Worm (Caenorhabditis elegans): Measurements from ENCODE around the gene C36B7.2.

Gene C36B7.2

DNA sequence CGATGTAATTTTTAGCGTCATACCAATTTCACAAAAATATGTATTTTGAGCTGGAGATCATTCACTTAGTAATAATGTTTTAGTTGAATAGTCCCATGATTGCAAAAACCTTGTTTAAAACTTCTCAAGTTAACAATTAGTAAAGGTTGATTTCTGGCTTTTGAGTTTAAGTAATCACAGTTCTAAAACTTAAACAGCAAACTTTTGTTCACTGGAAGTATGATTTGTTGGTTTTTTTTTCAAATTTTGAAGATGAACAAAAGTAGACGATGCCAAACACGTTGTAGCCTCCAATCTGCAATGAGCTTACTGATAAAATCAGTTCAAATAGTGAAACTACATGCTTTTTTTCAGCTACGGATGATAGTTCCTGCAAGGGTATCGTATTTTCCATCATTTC, 6.4 kb downstream of the C36B7.2 start, which contains the start of gene C36B7.1:
TSS of gene C36B7.1 (plus strand) at position 301 of the 400 bp plus-strand sequence.
- TF ChIP-seq nhr-129 (tag; optimal IDR thresholded peaks at IDR 0.05): no peak
- no peak for TF ChIP-seq lsy-2 (tag; optimal IDR thresholded peaks at IDR 0.05)
- TF ChIP-seq elt-3 (tag; optimal IDR thresholded peaks at IDR 0.05): no peak
- no peak for TF ChIP-seq nhr-25 (tag; optimal IDR thresholded peaks at IDR 0.05)
- TF ChIP-seq Y55F3AM.14 (GFP tag; optimal IDR thresholded peaks at IDR 0.05): no peak

DNA sequence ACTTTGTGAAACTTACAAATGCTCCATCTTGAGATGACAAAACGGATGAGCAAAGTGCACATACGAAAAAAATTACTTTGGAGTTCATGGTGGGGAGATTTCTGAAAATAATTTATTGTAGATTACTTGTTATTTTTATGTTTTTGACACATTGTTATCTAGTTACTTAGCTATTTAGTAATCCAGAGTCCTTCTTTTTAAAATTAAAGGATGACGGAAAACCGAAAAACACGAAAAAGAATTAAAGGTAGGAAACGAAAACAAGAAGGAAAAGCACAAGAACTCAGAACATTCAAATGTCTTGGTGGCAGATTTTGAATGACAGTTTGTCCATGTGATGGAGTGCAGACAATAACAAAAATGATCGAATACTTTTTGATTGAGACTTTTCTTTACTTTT, 10.7 kb downstream of the C36B7.2 start, which contains the start of gene hen-1:
TSS of gene hen-1 (minus strand) at position 101 of the 400 bp plus-strand sequence.
- no peak for TF ChIP-seq mab-5 (tag; optimal IDR thresholded peaks at IDR 0.05)
- no peak for TF ChIP-seq nhr-237 (tag; optimal IDR thresholded peaks at IDR 0.05)
- no peak for TF ChIP-seq lin-11 (tag; optimal IDR thresholded peaks at IDR 0.05)
- TF ChIP-seq crh-2 (tag; optimal IDR thresholded peaks at IDR 0.05): no peak
- TF ChIP-seq nhr-129 (tag; optimal IDR thresholded peaks at IDR 0.05): no peak
- no peak for TF ChIP-seq skn-1 (tag; optimal IDR thresholded peaks at IDR 0.05)
- no peak for TF ChIP-seq F13H6.1 (tag; optimal IDR thresholded peaks at IDR 0.05)

- no peak for TF ChIP-seq elt-3 (tag; optimal IDR thresholded peaks at IDR 0.05)
- TF ChIP-seq nhr-11 (tag; optimal IDR thresholded peaks at IDR 0.05): no peak
- TF ChIP-seq dmd-4 (tag; optimal IDR thresholded peaks at IDR 0.05): no peak
- TF ChIP-seq sma-9 (GFP tag; optimal IDR thresholded peaks at IDR 0.05): no peak
- no peak for TF ChIP-seq sma-9 (tag; optimal IDR thresholded peaks at IDR 0.05)
- no peak for TF ChIP-seq gmeb-1 (tag; optimal IDR thresholded peaks at IDR 0.05)
These were observed 16.5 kb downstream of the C36B7.2 start for ce11 chrX:7122655-7123054.

- peak; percentile 67 for TF ChIP-seq fos-1 (tag; optimal IDR thresholded peaks at IDR 0.05)
- TF ChIP-seq skn-1 (tag; optimal IDR thresholded peaks at IDR 0.05): peak; percentile 3
- TF ChIP-seq crh-2 (tag; optimal IDR thresholded peaks at IDR 0.05): peak; percentile 9
- no peak for TF ChIP-seq sem-4 (tag; optimal IDR thresholded peaks at IDR 0.05)
These were observed 17.8 kb downstream of the C36B7.2 start for ce11 chrX:7124044-7124443.

DNA sequence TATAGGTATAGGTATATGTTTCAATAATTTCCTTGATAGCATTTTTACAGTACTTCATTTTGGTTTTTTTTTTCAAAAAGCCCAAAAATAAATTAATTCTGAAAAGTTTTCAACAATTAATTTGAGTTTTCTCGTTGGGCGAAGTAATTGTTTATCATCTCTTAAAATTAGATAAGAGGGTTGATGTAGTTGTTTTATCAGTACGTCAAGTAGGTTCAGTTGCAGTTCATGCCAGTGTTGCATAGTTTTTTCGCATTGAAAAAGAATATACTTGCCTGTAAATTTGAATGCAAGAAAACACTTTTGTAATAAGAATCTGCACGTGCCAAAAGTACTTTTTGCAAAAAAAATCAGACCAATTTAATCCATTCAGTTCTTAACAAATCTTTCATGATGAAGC, 19.0 kb downstream of the C36B7.2 start:
- TF ChIP-seq ama-1 (optimal IDR thresholded peaks at IDR 0.05) (no peak), unc-62 (GFP tag; optimal IDR thresholded peaks at IDR 0.05) (no peak), nhr-129 (tag; optimal IDR thresholded peaks at IDR 0.05) (no peak), fos-1 (tag; optimal IDR thresholded peaks at IDR 0.05) (peak; percentile 62)

DNA sequence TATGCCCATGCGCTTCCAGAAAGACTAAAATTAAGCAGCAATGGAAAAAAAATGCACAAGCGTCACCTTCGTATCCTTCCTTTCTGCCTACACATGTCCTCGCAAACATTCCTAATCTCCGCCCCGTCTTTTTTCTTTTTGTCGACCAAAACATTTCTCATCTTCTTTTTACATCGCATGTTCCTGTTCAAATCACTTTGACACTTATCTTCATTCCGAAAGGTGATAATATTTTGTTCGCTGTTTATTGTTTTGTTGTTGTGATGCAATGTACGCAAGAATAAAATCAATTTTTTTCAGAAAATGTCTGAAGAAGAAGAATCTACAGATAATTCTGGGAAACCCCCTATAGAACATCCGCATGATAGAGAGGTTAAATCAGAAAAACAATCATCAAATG, 20.1 kb downstream of the C36B7.2 start, which contains the start of gene ist-1:
TSS of gene ist-1 (plus strand) at position 301 of the 400 bp plus-strand sequence.
- no peak for TF ChIP-seq crh-2 (tag; optimal IDR thresholded peaks at IDR 0.05)
- no peak for TF ChIP-seq lin-11 (tag; optimal IDR thresholded peaks at IDR 0.05)
- TF ChIP-seq sma-3 (GFP tag; optimal IDR thresholded peaks at IDR 0.05): no peak
- TF ChIP-seq egl-27 (tag; optimal IDR thresholded peaks at IDR 0.05): no peak
- no peak for TF ChIP-seq ceh-82 (tag; optimal IDR thresholded peaks at IDR 0.05)
- TF ChIP-seq ceh-16 (tag; optimal IDR thresholded peaks at IDR 0.05): no peak
- TF ChIP-seq blmp-1 (tag; optimal IDR thresholded peaks at IDR 0.05; ENCODE audit: insufficient read depth): no peak
- TF ChIP-seq unc-55 (GFP tag; optimal IDR thresholded peaks at IDR 0.05): no peak
- no peak for TF ChIP-seq Y55F3AM.14 (GFP tag; optimal IDR thresholded peaks at IDR 0.05)

DNA sequence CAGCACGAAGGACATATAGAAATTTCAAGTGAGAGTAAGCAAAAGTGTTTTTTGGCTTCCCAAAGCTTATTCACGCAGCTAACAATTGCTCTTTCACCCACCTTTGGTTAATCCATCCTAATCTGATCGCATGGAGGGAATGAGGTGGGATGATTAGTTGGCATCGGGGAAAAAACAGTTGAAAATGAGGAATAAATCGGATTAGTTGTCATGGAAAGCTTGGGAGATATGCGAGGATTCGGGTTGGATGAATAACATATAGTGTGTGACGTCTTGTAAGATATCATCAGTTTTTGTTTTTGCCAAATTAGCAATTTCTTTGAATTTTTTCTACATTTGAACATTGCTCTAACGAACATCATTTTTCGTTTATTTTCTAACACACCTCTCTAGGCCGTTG, 22.4 kb downstream of the C36B7.2 start:
- TF ChIP-seq Y55F3AM.14 (GFP tag; optimal IDR thresholded peaks at IDR 0.05) (no peak), unc-55 (GFP tag; optimal IDR thresholded peaks at IDR 0.05) (no peak), ama-1 (optimal IDR thresholded peaks at IDR 0.05) (no peak), crh-2 (tag; optimal IDR thresholded peaks at IDR 0.05) (no peak), unc-62 (GFP tag; optimal IDR thresholded peaks at IDR 0.05) (no peak)

- TF ChIP-seq nhr-10 (tag; optimal IDR thresholded peaks at IDR 0.05) (no peak), mab-5 (tag; optimal IDR thresholded peaks at IDR 0.05) (no peak), mdl-1 (tag; optimal IDR thresholded peaks at IDR 0.05) (peak; percentile 64 to 77), egl-27 (tag; optimal IDR thresholded peaks at IDR 0.05) (no peak), nhr-21 (tag; optimal IDR thresholded peaks at IDR 0.05) (no peak), F13H6.1 (tag; optimal IDR thresholded peaks at IDR 0.05) (no peak), fos-1 (tag; optimal IDR thresholded peaks at IDR 0.05) (peak; percentile 28), unc-39 (tag; optimal IDR thresholded peaks at IDR 0.05) (no peak), elt-3 (tag; optimal IDR thresholded peaks at IDR 0.05) (no peak), zag-1 (tag; optimal IDR thresholded peaks at IDR 0.05) (no peak), ceh-82 (tag; optimal IDR thresholded peaks at IDR 0.05) (no peak), lin-39 (tag; optimal IDR thresholded peaks at IDR 0.05) (no peak), lin-11 (tag; optimal IDR thresholded peaks at IDR 0.05) (no peak), nhr-25 (tag; optimal IDR thresholded peaks at IDR 0.05) (peak; percentile 51), nhr-129 (tag; optimal IDR thresholded peaks at IDR 0.05) (peak; percentile 32), aly-2 (tag; optimal IDR thresholded peaks at IDR 0.05) (no peak), Y55F3AM.14 (GFP tag; optimal IDR thresholded peaks at IDR 0.05) (no peak), nhr-77 (tag; optimal IDR thresholded peaks at IDR 0.05) (no peak), sma-9 (GFP tag; optimal IDR thresholded peaks at IDR 0.05) (peak; percentile 30), sma-9 (tag; optimal IDR thresholded peaks at IDR 0.05) (no peak), snpc-4 (tag; optimal IDR thresholded peaks at IDR 0.05) (no peak), nhr-6 (tag; optimal IDR thresholded peaks at IDR 0.05) (no peak), unc-62 (GFP tag; optimal IDR thresholded peaks at IDR 0.05) (no peak), skn-1 (tag; optimal IDR thresholded peaks at IDR 0.05) (no peak), peb-1 (tag; optimal IDR thresholded peaks at IDR 0.05) (no peak), lsy-2 (tag; optimal IDR thresholded peaks at IDR 0.05) (peak in 1 of 2 experiments; percentile 14)
These were observed 23.3 kb downstream of the C36B7.2 start for ce11 chrX:7129460-7129859.
